Fruit fly (Drosophila melanogaster) whole organism, embryonic: ENCODE measurements around the gene GAPcenA.

Experiments
- Abd-B ChIP-seq: fragments of 200-800 bp; sonication (Bioruptor generic); optimal IDR thresholded peaks from 2 replicates; lab custom pipeline; 2018; ENCODE audit warnings: missing biosample characterization, mild to moderate bottlenecking, missing genetic modification characterization, moderate library complexity
- Atf6 ChIP-seq: fragments of 200-800 bp; sonication (Bioruptor generic); IDR thresholded peaks from 2 replicates; pipeline ENCODE4 v1.3.6; 2022; ENCODE audit warnings: missing biosample characterization, missing genetic modification characterization
- CG10462 ChIP-seq: fragments of 200-800 bp; sonication (Bioruptor generic); optimal IDR thresholded peaks from 2 replicates; lab custom pipeline; 2016; ENCODE audit warnings: missing biosample characterization, missing genetic modification characterization
- CG11093 ChIP-seq: fragments of 200-800 bp; sonication (Bioruptor generic); IDR thresholded peaks from 3 replicates; pipeline ENCODE4 v1.3.6; 2022; ENCODE audit warnings: missing biosample characterization, missing genetic modification characterization
- CG1233 ChIP-seq: fragments of 200-800 bp; sonication (Bioruptor generic); optimal IDR thresholded peaks from 4 replicates; lab custom pipeline; 2018; ENCODE audit warnings: missing biosample characterization, mild to moderate bottlenecking, missing genetic modification characterization
- CG12942 ChIP-seq: fragments of 200-800 bp; sonication (Bioruptor generic); optimal IDR thresholded peaks from 3 replicates; lab custom pipeline; 2016; ENCODE audit warnings: missing biosample characterization, missing genetic modification characterization
- CG13123 ChIP-seq: fragments of 200-800 bp; sonication (Bioruptor generic); optimal IDR thresholded peaks from 2 replicates; lab custom pipeline; 2016; ENCODE audit warnings: missing biosample characterization, missing genetic modification characterization
- CG13296 ChIP-seq: fragments of 200-800 bp; sonication (Bioruptor generic); optimal IDR thresholded peaks from 3 replicates; lab custom pipeline; 2018; ENCODE audit warnings: missing biosample characterization, mild to moderate bottlenecking, missing genetic modification characterization
- CG2678 ChIP-seq: fragments of 200-800 bp; sonication (Bioruptor generic); optimal IDR thresholded peaks from 3 replicates; lab custom pipeline; 2019; ENCODE audit warnings: missing biosample characterization, mild to moderate bottlenecking, missing genetic modification characterization, moderate library complexity
- CG31441 ChIP-seq: fragments of 200-800 bp; sonication (Bioruptor generic); IDR thresholded peaks from 2 replicates; pipeline ENCODE4 v1.3.6; 2022; ENCODE audit warnings: missing biosample characterization, missing genetic modification characterization
- CG32772 ChIP-seq: fragments of 200-800 bp; sonication (Bioruptor generic); IDR thresholded peaks from 2 replicates; pipeline ENCODE4 v1.3.6; 2022; ENCODE audit warnings: missing biosample characterization, missing genetic modification characterization
- CG33213 ChIP-seq: fragments of 200-800 bp; sonication (Bioruptor generic); optimal IDR thresholded peaks from 3 replicates; lab custom pipeline; 2016; ENCODE audit warnings: missing biosample characterization, missing genetic modification characterization
- CG3726 ChIP-seq: fragments of 200-800 bp; sonication (Bioruptor generic); IDR thresholded peaks from 3 replicates; pipeline ENCODE4, ENCODE4 v1.3.6; 2022; ENCODE audit warnings: missing biosample characterization, missing genetic modification characterization
- CG3838 ChIP-seq: fragments of 200-800 bp; sonication (Bioruptor generic); optimal IDR thresholded peaks from 3 replicates; lab custom pipeline; 2016; ENCODE audit warnings: missing biosample characterization, missing genetic modification characterization
- CG4360 ChIP-seq: fragments of 200-800 bp; sonication (Bioruptor generic); IDR thresholded peaks from 2 replicates; pipeline ENCODE4 v1.3.6; 2022; ENCODE audit warnings: missing biosample characterization, missing genetic modification characterization
- CG4404 ChIP-seq: fragments of 200-800 bp; sonication (Bioruptor generic); IDR thresholded peaks from 2 replicates; pipeline ENCODE4 v1.3.6; 2022; ENCODE audit warnings: missing biosample characterization, missing genetic modification characterization
- CG7839 ChIP-seq: fragments of 200-800 bp; sonication (Bioruptor generic); optimal IDR thresholded peaks from 3 replicates; lab custom pipeline; 2018; ENCODE audit warnings: missing biosample characterization, mild to moderate bottlenecking, missing genetic modification characterization, moderate library complexity
- CG7928 ChIP-seq: fragments of 200-800 bp; sonication (Bioruptor generic); optimal IDR thresholded peaks from 2 replicates; lab custom pipeline; 2017; ENCODE audit warnings: missing biosample characterization, mild to moderate bottlenecking, missing genetic modification characterization
- CG8388 ChIP-seq: fragments of 200-800 bp; sonication (Bioruptor generic); optimal IDR thresholded peaks from 2 replicates; lab custom pipeline; 2019; ENCODE audit warnings: missing biosample characterization, mild to moderate bottlenecking, missing genetic modification characterization, moderate library complexity
- Ets97D ChIP-seq: fragments of 200-800 bp; sonication (Bioruptor generic); optimal IDR thresholded peaks from 3 replicates; lab custom pipeline; 2016; ENCODE audit warnings: missing biosample characterization, missing genetic modification characterization
- Fer1 ChIP-seq: fragments of 200-800 bp; sonication (Bioruptor generic); optimal IDR thresholded peaks from 2 replicates; lab custom pipeline; 2017; ENCODE audit warnings: missing biosample characterization, mild to moderate bottlenecking, missing genetic modification characterization
- Gug ChIP-seq: fragments of 200-800 bp; sonication (Bioruptor generic); IDR thresholded peaks from 4 replicates; pipeline ENCODE4 v1.3.6; 2022; ENCODE audit warnings: missing biosample characterization, missing genetic modification characterization
- Hr51 ChIP-seq, 2 experiments: fragments of 200-800 bp; sonication (Bioruptor generic); optimal IDR thresholded peaks; 2 replicates in 1 of 2; 3 replicates in 1 of 2; lab custom pipeline; 2016 to 2018; ENCODE audit warnings: missing biosample characterization in 2 of 2, missing genetic modification characterization in 2 of 2, mild to moderate bottlenecking in 1 of 2, moderate library complexity in 1 of 2
- MTF-1 ChIP-seq: fragments of 200-800 bp; sonication (Bioruptor generic); optimal IDR thresholded peaks from 2 replicates; lab custom pipeline; 2018; ENCODE audit warnings: missing biosample characterization, mild to moderate bottlenecking, missing genetic modification characterization, borderline replicate concordance
- Mrtf ChIP-seq: fragments of 200-800 bp; sonication (Bioruptor generic); IDR thresholded peaks from 3 replicates; pipeline ENCODE4 v1.3.6; 2022; ENCODE audit warnings: missing biosample characterization, missing genetic modification characterization
- NK7.1 ChIP-seq: fragments of 200-800 bp; sonication (Bioruptor generic); optimal IDR thresholded peaks from 3 replicates; lab custom pipeline; 2016; ENCODE audit warnings: missing biosample characterization, missing genetic modification characterization
- Oaz ChIP-seq: fragments of 200-800 bp; sonication (Bioruptor generic); IDR thresholded peaks from 2 replicates; pipeline ENCODE4 v1.3.6; 2022; ENCODE audit warnings: missing biosample characterization, missing genetic modification characterization
- YL-1 ChIP-seq: fragments of 200-800 bp; sonication (Bioruptor generic); optimal IDR thresholded peaks from 3 replicates; lab custom pipeline; 2017; ENCODE audit warnings: missing biosample characterization, mild to moderate bottlenecking, missing genetic modification characterization
- ase ChIP-seq: fragments of 200-800 bp; sonication (Bioruptor generic); IDR thresholded peaks from 3 replicates; pipeline ENCODE4 v1.3.6; 2022; ENCODE audit warnings: missing biosample characterization, missing genetic modification characterization
- bbx ChIP-seq: fragments of 200-800 bp; sonication (Bioruptor generic); IDR thresholded peaks from 2 replicates; pipeline ENCODE4 v1.3.6; 2022; ENCODE audit warnings: missing biosample characterization, missing genetic modification characterization; ENCODE audit not compliant: partially characterized antibody
- cato ChIP-seq: fragments of 200-800 bp; sonication (Bioruptor generic); optimal IDR thresholded peaks from 2 replicates; lab custom pipeline; 2016; ENCODE audit warnings: missing biosample characterization, missing genetic modification characterization, borderline replicate concordance
- esg ChIP-seq: fragments of 200-800 bp; sonication (Bioruptor generic); conservative IDR thresholded peaks from 2 replicates; pipeline ENCODE4 v1.3.6; 2022; ENCODE audit warnings: missing biosample characterization, missing genetic modification characterization
- grn ChIP-seq: fragments of 200-800 bp; sonication (Bioruptor generic); optimal IDR thresholded peaks from 3 replicates; lab custom pipeline; 2017; ENCODE audit warnings: missing biosample characterization, missing genetic modification characterization
- gro ChIP-seq: fragments of 200-800 bp; sonication (Bioruptor generic); optimal IDR thresholded peaks from 2 replicates; lab custom pipeline; 2016; ENCODE audit warnings: missing biosample characterization, missing genetic modification characterization
- gsb-n ChIP-seq: fragments of 200-800 bp; sonication (Bioruptor generic); optimal IDR thresholded peaks from 3 replicates; lab custom pipeline; 2018; ENCODE audit warnings: missing biosample characterization, mild to moderate bottlenecking, missing genetic modification characterization
- gt ChIP-seq: fragments of 200-800 bp; sonication (Bioruptor generic); IDR thresholded peaks from 2 replicates; pipeline ENCODE4 v1.3.6; 2022; ENCODE audit warnings: missing biosample characterization, missing genetic modification characterization
- kni ChIP-seq: fragments of 200-800 bp; sonication (Bioruptor generic); optimal IDR thresholded peaks from 3 replicates; lab custom pipeline; 2017; ENCODE audit warnings: mild to moderate bottlenecking, missing biosample characterization, missing genetic modification reagents, missing genetic modification characterization
- nerfin-1 ChIP-seq: fragments of 200-800 bp; sonication (Bioruptor generic); optimal IDR thresholded peaks from 3 replicates; lab custom pipeline; 2019; ENCODE audit warnings: missing biosample characterization, mild to moderate bottlenecking, missing genetic modification characterization, moderate library complexity
- pita ChIP-seq: fragments of 200-800 bp; sonication (Bioruptor generic); optimal IDR thresholded peaks from 2 replicates; lab custom pipeline; 2017; ENCODE audit warnings: missing biosample characterization, mild to moderate bottlenecking, missing genetic modification characterization
- pzg ChIP-seq: fragments of 200-800 bp; sonication (Bioruptor generic); optimal IDR thresholded peaks from 3 replicates; lab custom pipeline; 2018; ENCODE audit warnings: missing biosample characterization, mild to moderate bottlenecking, missing genetic modification characterization, moderate library complexity
- repo ChIP-seq: fragments of 200-800 bp; sonication (Bioruptor generic); optimal IDR thresholded peaks from 2 replicates; lab custom pipeline; 2016; ENCODE audit warnings: missing biosample characterization, missing genetic modification characterization
- stc ChIP-seq: fragments of 200-800 bp; sonication (Bioruptor generic); IDR thresholded peaks from 2 replicates; pipeline ENCODE4 v1.3.6; 2022; ENCODE audit warnings: missing biosample characterization, missing genetic modification characterization
- tll ChIP-seq, 2 experiments: fragments of 200-800 bp in 1 of 2; fragments of >200 bp in 1 of 2; sonication (Bioruptor generic) in 1 of 2; optimal IDR thresholded peaks; 2 replicates each; lab custom pipeline; 2017 to 2019; ENCODE audit warnings: missing biosample characterization in 2 of 2, missing genetic modification characterization in 2 of 2, mild to moderate bottlenecking in 1 of 2, moderate library complexity in 1 of 2
- twi ChIP-seq: fragments of 200-800 bp; optimal IDR thresholded peaks from 2 replicates; lab custom pipeline; 2019; ENCODE audit warnings: missing biosample characterization, mild to moderate bottlenecking, missing genetic modification characterization, moderate library complexity
- unc-4 ChIP-seq: fragments of 200-800 bp; sonication (Bioruptor generic); IDR thresholded peaks from 2 replicates; pipeline ENCODE4 v1.3.6; 2022; ENCODE audit warnings: missing biosample characterization, missing genetic modification characterization; ENCODE audit not compliant: partially characterized antibody
- vfl ChIP-seq: fragments of 200-800 bp; sonication (Bioruptor generic); optimal IDR thresholded peaks from 2 replicates; lab custom pipeline; 2016; ENCODE audit warnings: missing biosample characterization, missing genetic modification characterization
- wdn ChIP-seq: fragments of 200-800 bp; sonication (Bioruptor generic); IDR thresholded peaks from 2 replicates; pipeline ENCODE4 v1.3.6; 2022; ENCODE audit warnings: missing biosample characterization, missing genetic modification characterization
- z ChIP-seq: fragments of 200-800 bp; sonication (Bioruptor generic); IDR thresholded peaks from 3 replicates; pipeline ENCODE4 v1.3.6; 2022; ENCODE audit warnings: missing biosample characterization, missing genetic modification characterization

The GAPcenA gene

dm6 chr3L:8346100-8346980, at the start of gene GAPcenA, which contains the start of gene CG7182 (continued):
- peak; percentile 39 for TF ChIP-seq Ets97D (GFP tag; lab: Kevin White, UChicago)
- TF ChIP-seq CG4360: no peak
- TF ChIP-seq nerfin-1 (tag; lab: Kevin White, UChicago): peak; percentile 67
- no peak for TF ChIP-seq Mrtf
- TF ChIP-seq CG33213 (GFP tag; lab: Kevin White, UChicago): peak; percentile 35
- peak in 1 of 2 experiments; percentile 4 for TF ChIP-seq tll (GFP tag; optimal IDR thresholded peaks at IDR 0.05; lab: Kevin White, UChicago)
- TF ChIP-seq pzg: peak; percentile 36
- TF ChIP-seq Hr51 (GFP tag; optimal IDR thresholded peaks at IDR 0.05; lab: Kevin White, UChicago): peak; percentile 29 to 72
- no peak for TF ChIP-seq CG7928 (GFP tag; lab: Kevin White, UChicago)
- TF ChIP-seq twi (tag; lab: Kevin White, UChicago): peak; percentile 76
- peak; percentile 82 for TF ChIP-seq CG2678
- TF ChIP-seq wdn (GFP tag; lab: Robert Waterston, UW): no peak
- TF ChIP-seq NK7.1 (GFP tag; lab: Kevin White, UChicago): peak; percentile 3
- no peak for TF ChIP-seq CG3726 (GFP tag; lab: Robert Waterston, UW)
- TF ChIP-seq unc-4: peak; percentile 64
- no peak for TF ChIP-seq MTF-1 (GFP tag; lab: Kevin White, UChicago)
- no peak for TF ChIP-seq kni (GFP tag; lab: Kevin White, UChicago)
- TF ChIP-seq CG12942 (GFP tag; lab: Kevin White, UChicago): peak; percentile 50
- TF ChIP-seq Gug: peak; percentile 24; the same call in 1 of the 4 replicates
- TF ChIP-seq cato: peak; percentile 27
- no peak for TF ChIP-seq grn (GFP tag; lab: Kevin White, UChicago)
- TF ChIP-seq CG10462: peak; percentile 45
- TF ChIP-seq z: no peak
- TF ChIP-seq CG7839 (tag; lab: Kevin White, UChicago): peak; percentile 74
- peak; percentile 73 for TF ChIP-seq CG1233 (GFP tag; lab: Kevin White, UChicago)
- no peak for TF ChIP-seq CG11093 (GFP tag; lab: Robert Waterston, UW)
- TF ChIP-seq stc (GFP tag; lab: Robert Waterston, UW): no peak
- TF ChIP-seq CG4404 (GFP tag; lab: Robert Waterston, UW): peak; percentile 33
- TF ChIP-seq vfl: peak; percentile 25
- TF ChIP-seq bbx (GFP tag; lab: Robert Waterston, UW): peak; percentile 38; the same call in 1 of the 2 replicates
- TF ChIP-seq CG8388 (GFP tag; lab: Kevin White, UChicago): peak; percentile 53
- TF ChIP-seq Abd-B (GFP tag; lab: Kevin White, UChicago): peak; percentile 71
- no peak for TF ChIP-seq CG3838 (GFP tag; lab: Kevin White, UChicago)
- peak; percentile 57 for TF ChIP-seq CG13296 (GFP tag; lab: Kevin White, UChicago)
- peak; percentile 76 for TF ChIP-seq YL-1 (GFP tag; lab: Kevin White, UChicago)
- TF ChIP-seq CG13123 (GFP tag; lab: Kevin White, UChicago): peak; percentile 10
- TF ChIP-seq CG32772: peak; percentile 33; the same call in 1 of the 2 replicates
- no peak for TF ChIP-seq pita (GFP tag; lab: Kevin White, UChicago)
- peak; percentile 49 for TF ChIP-seq Fer1 (GFP tag; lab: Kevin White, UChicago)
- no peak for TF ChIP-seq Oaz (GFP tag; lab: Robert Waterston, UW)
- no peak for TF ChIP-seq gt (GFP tag; lab: Robert Waterston, UW)
- no peak for TF ChIP-seq repo (GFP tag; lab: Kevin White, UChicago)
- no peak for TF ChIP-seq Atf6 (GFP tag; lab: Robert Waterston, UW)
- TF ChIP-seq ase (GFP tag; lab: Robert Waterston, UW): peak; percentile 52; the same call in 1 of the 3 replicates
- no peak for TF ChIP-seq esg (GFP tag; lab: Robert Waterston, UW)
- TF ChIP-seq CG31441: no peak; the same call in 1 of the 2 replicates
- peak; percentile 66 for TF ChIP-seq gsb-n (tag; lab: Kevin White, UChicago)
- TF ChIP-seq gro (GFP tag; lab: Kevin White, UChicago): no peak
